Worm (Caenorhabditis elegans) whole organism, early embryonic: ENCODE data around the gene T24B8.3.

Experiments
- F13C5.2 ChIP-seq: sonication (generic microtip); optimal IDR thresholded peaks from 2 replicates; lab custom pipeline; 2017; ENCODE audit warnings: mild to moderate bottlenecking, missing genetic modification characterization, inconsistent platforms, missing compliant biosample characterization
- ama-1 ChIP-seq: fragments of 150-350 bp; optimal IDR thresholded peaks from 2 replicates; lab custom pipeline; 2014
- ets-7 ChIP-seq: sonication (generic microtip); optimal IDR thresholded peaks from 2 replicates; lab custom pipeline; 2016; ENCODE audit warnings: missing genotype, missing genetic modification characterization, missing compliant biosample characterization
- flt-1 ChIP-seq: fragments of 200-800 bp; sonication (Bioruptor generic); IDR thresholded peaks from 2 replicates; pipeline ENCODE4 v1.3.6; 2022; ENCODE audit warnings: missing genetic modification characterization, missing compliant biosample characterization
- hmbx-1 ChIP-seq: sonication (generic microtip); optimal IDR thresholded peaks from 2 replicates; lab custom pipeline; 2016; ENCODE audit warnings: mild to moderate bottlenecking, missing genetic modification characterization, missing compliant biosample characterization
- hmg-4 ChIP-seq: fragments of 200-800 bp; sonication (Bioruptor generic); optimal IDR thresholded peaks from 2 replicates; lab custom pipeline; 2018; ENCODE audit warnings: mild to moderate bottlenecking, missing genetic modification characterization, missing compliant biosample characterization
- sea-1 ChIP-seq: fragments of 200-800 bp; sonication (Bioruptor generic); conservative IDR thresholded peaks from 2 replicates; pipeline ENCODE4 v1.3.6; 2022; ENCODE audit warnings: missing genetic modification characterization, missing compliant biosample characterization

- TF ChIP-seq ets-7 (tag; lab: Kevin White, UChicago) = no peak
- no peak for TF ChIP-seq ama-1
- TF ChIP-seq hmbx-1 = no peak
- no peak for TF ChIP-seq hmg-4 (GFP tag; lab: Kevin White, UChicago)
- TF ChIP-seq sea-1 (GFP tag; lab: Robert Waterston, UW) = no peak
- TF ChIP-seq flt-1 (GFP tag; lab: Robert Waterston, UW) = no peak
- TF ChIP-seq F13C5.2 (tag; lab: Kevin White, UChicago) = no peak
Observed at ce11 chrII:9074492-9074891, 13.6 kb upstream of the T24B8.3 start.
